Worm (Caenorhabditis elegans) whole organism, early embryonic: Measurements from ENCODE around the gene F08A7.1.

Source experiments
- B0310.2 ChIP-seq: sonication (generic microtip); optimal IDR thresholded peaks from 2 replicates; lab custom pipeline; 2016; ENCODE audit warnings: mild to moderate bottlenecking, missing genetic modification characterization, missing compliant biosample characterization
- F13C5.2 ChIP-seq: sonication (generic microtip); optimal IDR thresholded peaks from 2 replicates; lab custom pipeline; 2017; ENCODE audit warnings: mild to moderate bottlenecking, missing genetic modification characterization, inconsistent platforms, missing compliant biosample characterization
- aly-1 ChIP-seq: sonication (generic microtip); optimal IDR thresholded peaks from 2 replicates; lab custom pipeline; 2016; ENCODE audit warnings: missing genetic modification characterization, missing compliant biosample characterization
- ama-1 ChIP-seq: fragments of 150-350 bp; optimal IDR thresholded peaks from 2 replicates; lab custom pipeline; 2014
- ceh-13 ChIP-seq: fragments of 200-800 bp; sonication (Bioruptor generic); optimal IDR thresholded peaks from 2 replicates; lab custom pipeline; 2018; ENCODE audit warnings: mild to moderate bottlenecking, missing genetic modification characterization, missing compliant biosample characterization
- ceh-36 ChIP-seq: sonication (generic microtip); optimal IDR thresholded peaks from 2 replicates; lab custom pipeline; 2016; ENCODE audit warnings: missing genetic modification characterization, inconsistent platforms, missing compliant biosample characterization
- ets-7 ChIP-seq: sonication (generic microtip); optimal IDR thresholded peaks from 2 replicates; lab custom pipeline; 2016; ENCODE audit warnings: missing genotype, missing genetic modification characterization, missing compliant biosample characterization
- flt-1 ChIP-seq: fragments of 200-800 bp; sonication (Bioruptor generic); IDR thresholded peaks from 2 replicates; pipeline ENCODE4 v1.3.6; 2022; ENCODE audit warnings: missing genetic modification characterization, missing compliant biosample characterization
- hmbx-1 ChIP-seq: sonication (generic microtip); optimal IDR thresholded peaks from 2 replicates; lab custom pipeline; 2016; ENCODE audit warnings: mild to moderate bottlenecking, missing genetic modification characterization, missing compliant biosample characterization
- hmg-4 ChIP-seq: fragments of 200-800 bp; sonication (Bioruptor generic); optimal IDR thresholded peaks from 2 replicates; lab custom pipeline; 2018; ENCODE audit warnings: mild to moderate bottlenecking, missing genetic modification characterization, missing compliant biosample characterization
- hnd-1 ChIP-seq: sonication (generic microtip); optimal IDR thresholded peaks from 2 replicates; lab custom pipeline; 2016; ENCODE audit warnings: missing genetic modification characterization, missing compliant biosample characterization
- pes-1 ChIP-seq: fragments of 200-800 bp; sonication (Bioruptor generic); IDR thresholded peaks from 2 replicates; pipeline ENCODE4 v1.3.6; 2022; ENCODE audit warnings: missing genetic modification reagents, missing genetic modification characterization, missing compliant biosample characterization
- scrt-1 ChIP-seq: fragments of 200-800 bp; sonication (Bioruptor generic); IDR thresholded peaks from 2 replicates; pipeline ENCODE4 v1.3.6; 2022; ENCODE audit warnings: missing genetic modification characterization, missing compliant biosample characterization
- sea-1 ChIP-seq: fragments of 200-800 bp; sonication (Bioruptor generic); conservative IDR thresholded peaks from 2 replicates; pipeline ENCODE4 v1.3.6; 2022; ENCODE audit warnings: missing genetic modification characterization, missing compliant biosample characterization
- tbx-11 ChIP-seq: fragments of 200-800 bp; sonication (Bioruptor generic); IDR thresholded peaks from 2 replicates; pipeline ENCODE4 v1.3.6; 2022; ENCODE audit warnings: missing genetic modification characterization, missing compliant biosample characterization
- tbx-37 ChIP-seq: fragments of 200-800 bp; sonication (Bioruptor generic); conservative IDR thresholded peaks from 2 replicates; pipeline ENCODE4 v1.3.6; 2022; ENCODE audit warnings: missing genetic modification reagents, missing genetic modification characterization, missing compliant biosample characterization
- tra-4 ChIP-seq: sonication (generic microtip); optimal IDR thresholded peaks from 2 replicates; lab custom pipeline; 2017; ENCODE audit warnings: missing genetic modification characterization, missing compliant biosample characterization

Gene F08A7.1

ce11 chrIV:17417723-17418122 is 22.7 kb upstream of the F08A7.1 start, which contains the start of gene npr-26:
Gene npr-26, minus strand, starts transcription at chrIV:17417823.
- no peak for TF ChIP-seq hnd-1 (tag; lab: Kevin White, UChicago)
- no peak for TF ChIP-seq ama-1 (lab: Kevin White, UChicago)
- TF ChIP-seq hmbx-1: no peak
- no peak for TF ChIP-seq B0310.2
- TF ChIP-seq scrt-1 (GFP tag; lab: Robert Waterston, UW): no peak
- no peak for TF ChIP-seq hmg-4 (GFP tag; lab: Kevin White, UChicago)
- TF ChIP-seq sea-1 (GFP tag; lab: Robert Waterston, UW): no peak
- TF ChIP-seq ets-7 (tag; lab: Kevin White, UChicago): no peak
- TF ChIP-seq tra-4: no peak
- no peak for TF ChIP-seq aly-1 (tag; lab: Kevin White, UChicago)
- no peak for TF ChIP-seq ceh-13 (GFP tag; lab: Kevin White, UChicago)
- no peak for TF ChIP-seq ceh-36 (tag; lab: Kevin White, UChicago)
- TF ChIP-seq F13C5.2 (tag; lab: Kevin White, UChicago): no peak
- TF ChIP-seq tbx-37 (GFP tag; lab: Robert Waterston, UW): no peak
- TF ChIP-seq flt-1: no peak
- no peak for TF ChIP-seq pes-1 (GFP tag; lab: Robert Waterston, UW)
- TF ChIP-seq tbx-11 (GFP tag; lab: Robert Waterston, UW): no peak

DNA sequence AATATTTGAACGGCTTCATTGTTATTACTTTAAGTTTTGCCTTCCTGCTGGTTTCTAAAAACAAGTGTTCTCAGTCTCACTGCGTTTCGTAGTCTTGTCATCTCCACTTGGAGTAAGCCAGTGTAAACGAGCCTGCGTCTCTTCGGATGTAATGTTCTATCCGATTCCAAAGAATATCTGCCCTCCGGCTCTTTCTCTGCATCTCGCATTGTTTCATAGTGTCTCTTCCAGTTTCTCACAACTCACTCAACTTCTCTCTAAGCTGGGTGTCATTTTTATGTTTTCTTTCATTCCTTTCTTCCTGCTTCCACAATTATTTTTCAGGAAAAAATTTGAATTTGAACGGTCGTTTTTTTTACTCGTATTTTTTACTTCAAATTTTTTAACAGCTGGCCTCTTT is 13.4 kb upstream of the F08A7.1 start:
- TF ChIP-seq B0310.2 (no peak), aly-1 (tag; lab: Kevin White, UChicago) (no peak), pes-1 (GFP tag; lab: Robert Waterston, UW) (no peak), hnd-1 (tag; lab: Kevin White, UChicago) (no peak), ceh-36 (tag; lab: Kevin White, UChicago) (no peak), hmg-4 (GFP tag; lab: Kevin White, UChicago) (no peak), sea-1 (GFP tag; lab: Robert Waterston, UW) (no peak), tra-4 (no peak), hmbx-1 (no peak), ama-1 (lab: Kevin White, UChicago) (no peak), ets-7 (tag; lab: Kevin White, UChicago) (no peak)

DNA sequence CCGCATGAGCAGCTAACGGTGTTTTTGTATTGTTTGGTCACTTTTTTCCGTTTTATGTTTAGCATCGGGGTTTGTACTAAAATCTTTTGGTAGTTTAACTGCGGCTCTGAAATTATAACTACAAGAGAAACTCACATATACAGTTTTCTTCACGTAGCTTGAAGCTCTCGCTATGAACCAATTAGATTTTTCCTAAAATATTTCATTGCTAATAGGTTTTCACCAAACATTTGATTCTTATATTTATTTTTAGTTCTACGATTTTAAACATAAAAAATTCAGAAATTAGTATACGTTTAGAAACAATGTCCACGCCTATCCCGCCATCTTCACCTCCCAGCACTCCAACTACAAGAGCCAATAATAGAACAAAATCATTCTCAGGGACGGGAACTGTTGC is 13.0 kb upstream of the F08A7.1 start, which contains the start of gene C06A12.3:
Gene C06A12.3 (plus strand): TSS at position 301 of the 400 bp plus-strand sequence.
- TF ChIP-seq F13C5.2 (tag; lab: Kevin White, UChicago) (no peak), tbx-11 (GFP tag; lab: Robert Waterston, UW) (no peak), tbx-37 (GFP tag; lab: Robert Waterston, UW) (no peak), ceh-13 (GFP tag; lab: Kevin White, UChicago) (no peak), ets-7 (tag; lab: Kevin White, UChicago) (no peak), hnd-1 (tag; lab: Kevin White, UChicago) (no peak)

DNA sequence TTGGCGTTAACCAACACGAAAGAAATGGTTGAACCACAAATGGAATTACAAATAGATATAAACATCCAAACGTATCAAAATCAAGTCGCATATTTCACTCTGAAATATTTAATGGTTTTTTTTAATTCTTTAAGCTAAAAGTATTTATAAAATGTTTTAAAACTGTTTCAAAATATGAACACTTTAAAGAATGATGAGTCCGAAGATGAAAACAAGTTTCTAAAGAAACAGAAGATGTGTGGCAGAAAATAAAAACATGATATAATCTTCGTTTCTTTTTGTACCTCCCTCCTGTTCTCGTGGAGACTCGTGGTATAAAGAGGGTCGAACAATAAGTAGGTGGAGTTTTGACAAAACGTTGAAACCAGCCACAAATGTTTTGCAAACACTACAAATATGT is 9.1 kb upstream of the F08A7.1 start, which contains the start of gene lact-6:
Gene lact-6 (minus strand): TSS at position 101 of the 400 bp plus-strand sequence.
- TF ChIP-seq ceh-13 (GFP tag; lab: Kevin White, UChicago) (no peak), aly-1 (tag; lab: Kevin White, UChicago) (no peak), hnd-1 (tag; lab: Kevin White, UChicago) (no peak), tra-4 (no peak)

- TF ChIP-seq flt-1 (no peak), aly-1 (tag; lab: Kevin White, UChicago) (no peak), pes-1 (GFP tag; lab: Robert Waterston, UW) (no peak), tbx-37 (GFP tag; lab: Robert Waterston, UW) (no peak), sea-1 (GFP tag; lab: Robert Waterston, UW) (no peak), hmg-4 (GFP tag; lab: Kevin White, UChicago) (no peak), ets-7 (tag; lab: Kevin White, UChicago) (no peak), ceh-36 (tag; lab: Kevin White, UChicago) (no peak), tra-4 (no peak), hmbx-1 (no peak), ama-1 (lab: Kevin White, UChicago) (no peak), scrt-1 (GFP tag; lab: Robert Waterston, UW) (no peak), ceh-13 (GFP tag; lab: Kevin White, UChicago) (no peak)
These were observed 8.1 kb upstream of the F08A7.1 start for ce11 chrIV:17432223-17432826.

ce11 chrIV:17435228-17435627 is 5.2 kb upstream of the F08A7.1 start:
- TF ChIP-seq hmg-4 (GFP tag; lab: Kevin White, UChicago) (no peak), B0310.2 (no peak), ama-1 (lab: Kevin White, UChicago) (no peak), aly-1 (tag; lab: Kevin White, UChicago) (no peak), hnd-1 (tag; lab: Kevin White, UChicago) (no peak), tbx-37 (GFP tag; lab: Robert Waterston, UW) (no peak), tbx-11 (GFP tag; lab: Robert Waterston, UW) (no peak), ceh-13 (GFP tag; lab: Kevin White, UChicago) (no peak), sea-1 (GFP tag; lab: Robert Waterston, UW) (no peak), pes-1 (GFP tag; lab: Robert Waterston, UW) (no peak), ets-7 (tag; lab: Kevin White, UChicago) (no peak), scrt-1 (GFP tag; lab: Robert Waterston, UW) (no peak), tra-4 (no peak), ceh-36 (tag; lab: Kevin White, UChicago) (no peak), flt-1 (no peak), F13C5.2 (tag; lab: Kevin White, UChicago) (no peak), hmbx-1 (no peak)

DNA sequence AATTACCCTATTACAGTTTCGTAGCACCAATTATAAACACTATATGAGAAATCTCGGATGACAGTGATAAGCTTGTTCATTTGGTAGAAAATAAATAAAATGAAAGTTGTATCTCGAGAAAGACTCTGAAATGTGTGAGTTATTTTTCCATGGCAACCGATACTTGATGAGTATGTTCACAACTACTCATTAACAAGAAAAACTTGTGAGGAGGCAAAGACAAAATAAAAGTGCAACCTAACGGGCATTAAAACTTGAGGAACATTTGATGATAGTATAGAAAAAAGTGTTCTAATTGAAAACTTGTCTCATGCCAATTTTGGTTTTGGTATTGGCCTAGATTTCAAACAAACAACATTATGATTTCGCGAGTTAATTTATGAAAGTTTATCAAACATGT is 3.9 kb upstream of the F08A7.1 start, which contains the start of gene gcy-27:
Gene gcy-27 (minus strand): TSS at position 101 of the 400 bp plus-strand sequence.
- TF ChIP-seq ceh-13 (GFP tag; lab: Kevin White, UChicago): no peak
- TF ChIP-seq hnd-1 (tag; lab: Kevin White, UChicago): no peak
- TF ChIP-seq F13C5.2 (tag; lab: Kevin White, UChicago): no peak
- no peak for TF ChIP-seq sea-1 (GFP tag; lab: Robert Waterston, UW)
- TF ChIP-seq scrt-1 (GFP tag; lab: Robert Waterston, UW): no peak
- no peak for TF ChIP-seq tbx-11 (GFP tag; lab: Robert Waterston, UW)
- TF ChIP-seq tra-4: no peak
- no peak for TF ChIP-seq flt-1
- no peak for TF ChIP-seq ama-1 (lab: Kevin White, UChicago)
- TF ChIP-seq aly-1 (tag; lab: Kevin White, UChicago): no peak
- TF ChIP-seq pes-1 (GFP tag; lab: Robert Waterston, UW): no peak
